Fruit fly (Drosophila melanogaster): Measurements from ENCODE around the gene Acsx4.

The Acsx4 gene

dm6 chr3R:19801752-19802151, 18.4 kb downstream of the Acsx4 start:
- TF ChIP-seq tj (GFP tag; optimal IDR thresholded peaks at IDR 0.05) (no peak), ovo (GFP tag; optimal IDR thresholded peaks at IDR 0.05) (no peak), cnc (optimal IDR thresholded peaks at IDR 0.05) (no peak), Crg-1 (GFP tag; optimal IDR thresholded peaks at IDR 0.05) (no peak), CG5204 (GFP tag; optimal IDR thresholded peaks at IDR 0.05) (no peak), CG7045 (GFP tag; optimal IDR thresholded peaks at IDR 0.05) (no peak), kay (GFP tag; ENCODE audit: borderline replicate concordance) (no peak), bab1 (GFP tag; optimal IDR thresholded peaks at IDR 0.05) (no peak), pad (GFP tag; optimal IDR thresholded peaks at IDR 0.05) (no peak), Clk (GFP tag; optimal IDR thresholded peaks at IDR 0.05) (no peak), Hr96 (GFP tag; optimal IDR thresholded peaks at IDR 0.05) (no peak), CG11617 (GFP tag; optimal IDR thresholded peaks at IDR 0.05) (no peak), Mnt (GFP tag; optimal IDR thresholded peaks at IDR 0.05) (no peak), CG14711 (tag; optimal IDR thresholded peaks at IDR 0.05) (no peak), CG12768 (GFP tag; optimal IDR thresholded peaks at IDR 0.05) (no peak), CG7101 (tag; optimal IDR thresholded peaks at IDR 0.05) (no peak), CG1620 (GFP tag; optimal IDR thresholded peaks at IDR 0.05) (no peak), cic (GFP tag; optimal IDR thresholded peaks at IDR 0.05) (no peak)

- TF ChIP-seq pad (GFP tag; optimal IDR thresholded peaks at IDR 0.05) (no peak), toe (GFP tag; optimal IDR thresholded peaks at IDR 0.05) (no peak), CG7045 (GFP tag; optimal IDR thresholded peaks at IDR 0.05) (no peak), CG33017 (tag; optimal IDR thresholded peaks at IDR 0.05) (no peak), ovo (GFP tag; optimal IDR thresholded peaks at IDR 0.05) (no peak), Mnt (GFP tag; optimal IDR thresholded peaks at IDR 0.05) (no peak), tj (GFP tag; optimal IDR thresholded peaks at IDR 0.05) (no peak), CG12768 (GFP tag; optimal IDR thresholded peaks at IDR 0.05) (no peak), CG1620 (GFP tag; optimal IDR thresholded peaks at IDR 0.05) (no peak), Hr96 (GFP tag; optimal IDR thresholded peaks at IDR 0.05) (no peak), Clk (GFP tag; optimal IDR thresholded peaks at IDR 0.05) (no peak), CG11617 (GFP tag; optimal IDR thresholded peaks at IDR 0.05) (no peak), Crg-1 (GFP tag; optimal IDR thresholded peaks at IDR 0.05) (no peak), cic (GFP tag; optimal IDR thresholded peaks at IDR 0.05) (no peak), kay (GFP tag; ENCODE audit: borderline replicate concordance) (no peak), bab1 (GFP tag; optimal IDR thresholded peaks at IDR 0.05) (no peak), cnc (optimal IDR thresholded peaks at IDR 0.05) (no peak), CG14711 (tag; optimal IDR thresholded peaks at IDR 0.05) (no peak)
These were observed 19.2 kb downstream of the Acsx4 start for dm6 chr3R:19802508-19802907.

DNA sequence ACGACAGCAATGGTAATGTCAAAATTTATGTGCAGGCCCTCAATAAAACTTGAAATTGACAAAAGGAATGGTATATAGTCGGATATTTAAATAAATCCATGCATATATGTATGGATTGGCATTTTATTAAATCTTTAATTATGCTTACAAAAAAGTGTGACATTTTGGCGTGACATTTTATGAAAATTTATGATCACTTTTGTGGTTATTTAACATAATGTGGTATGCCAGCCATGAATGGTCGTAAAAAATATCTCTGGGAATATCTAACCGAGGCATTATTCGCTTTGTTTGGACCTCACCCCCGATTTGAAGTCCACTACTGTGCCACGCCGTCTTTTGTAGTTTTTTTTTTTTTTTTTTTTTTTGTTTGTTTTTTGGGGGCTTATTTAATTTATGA, 20.2 kb downstream of the Acsx4 start:
- TF ChIP-seq CG7045 (GFP tag; optimal IDR thresholded peaks at IDR 0.05) (no peak), CG11617 (GFP tag; optimal IDR thresholded peaks at IDR 0.05) (no peak), cnc (optimal IDR thresholded peaks at IDR 0.05) (no peak), Crg-1 (GFP tag; optimal IDR thresholded peaks at IDR 0.05) (no peak), kay (GFP tag; ENCODE audit: borderline replicate concordance) (no peak)

- no peak for TF ChIP-seq cic (GFP tag; optimal IDR thresholded peaks at IDR 0.05)
- no peak for TF ChIP-seq CG11617 (GFP tag; optimal IDR thresholded peaks at IDR 0.05)
- TF ChIP-seq Mnt (GFP tag; optimal IDR thresholded peaks at IDR 0.05): no peak
- no peak for TF ChIP-seq tj (GFP tag; optimal IDR thresholded peaks at IDR 0.05)
- TF ChIP-seq CG7101 (tag; optimal IDR thresholded peaks at IDR 0.05): no peak
- TF ChIP-seq ovo (GFP tag; optimal IDR thresholded peaks at IDR 0.05): no peak
- no peak for TF ChIP-seq CG5204 (GFP tag; optimal IDR thresholded peaks at IDR 0.05)
- no peak for TF ChIP-seq bab1 (GFP tag; optimal IDR thresholded peaks at IDR 0.05)
- no peak for TF ChIP-seq Crg-1 (GFP tag; optimal IDR thresholded peaks at IDR 0.05)
- no peak for TF ChIP-seq CG7045 (GFP tag; optimal IDR thresholded peaks at IDR 0.05)
These were observed 21.6 kb downstream of the Acsx4 start for dm6 chr3R:19804905-19805304.

dm6 chr3R:19807148-19807547, 23.8 kb downstream of the Acsx4 start:
- TF ChIP-seq Hr96 (GFP tag; optimal IDR thresholded peaks at IDR 0.05) (no peak), CG1620 (GFP tag; optimal IDR thresholded peaks at IDR 0.05) (no peak)

DNA sequence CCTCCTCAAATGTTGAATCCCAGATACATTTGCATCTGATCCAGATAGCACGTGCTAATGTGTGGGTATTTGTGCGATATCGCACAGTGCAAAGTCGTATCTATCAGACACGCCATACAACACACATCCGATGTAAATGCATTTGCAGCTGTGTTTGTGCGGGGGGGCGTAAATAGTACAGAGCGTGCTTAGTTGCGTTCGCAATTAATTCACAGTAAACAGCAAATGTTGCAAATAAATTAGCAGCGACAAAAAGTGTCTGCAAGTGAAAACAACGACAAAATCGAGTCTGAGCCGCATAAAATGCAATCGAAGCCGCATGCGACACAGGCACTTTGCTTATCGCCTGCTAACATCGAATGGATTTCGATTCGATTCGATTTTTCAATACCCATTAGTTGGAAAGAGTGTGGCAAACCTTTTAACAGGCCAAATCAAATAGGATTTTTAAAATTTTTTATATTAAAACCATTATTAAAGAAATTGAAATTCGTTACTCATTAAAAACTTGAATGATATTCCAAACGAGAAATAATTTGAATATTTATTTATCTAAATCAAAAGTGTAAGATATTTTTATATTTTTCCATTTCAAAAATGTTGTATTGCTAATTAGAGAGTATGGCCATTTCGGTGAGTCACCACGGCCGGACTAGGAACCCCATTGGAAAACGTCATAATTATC, 24.6 kb downstream of the Acsx4 start:
- TF ChIP-seq pad (GFP tag; optimal IDR thresholded peaks at IDR 0.05): no peak
- peak; percentile 65 for TF ChIP-seq tj (GFP tag; optimal IDR thresholded peaks at IDR 0.05)

dm6 chr3R:19808430-19808756, 25.1 kb downstream of the Acsx4 start:
- TF ChIP-seq CG14711 (tag; optimal IDR thresholded peaks at IDR 0.05) (no peak), toe (GFP tag; optimal IDR thresholded peaks at IDR 0.05) (no peak), pad (GFP tag; optimal IDR thresholded peaks at IDR 0.05) (no peak), CG7101 (tag; optimal IDR thresholded peaks at IDR 0.05) (no peak), Hr96 (GFP tag; optimal IDR thresholded peaks at IDR 0.05) (no peak), cic (GFP tag; optimal IDR thresholded peaks at IDR 0.05) (peak; percentile 52)

dm6 chr3R:19811510-19811909, 28.2 kb downstream of the Acsx4 start:
- no peak for TF ChIP-seq CG7101 (tag; optimal IDR thresholded peaks at IDR 0.05)
- TF ChIP-seq Crg-1 (GFP tag; optimal IDR thresholded peaks at IDR 0.05): no peak
- TF ChIP-seq CG33017 (tag; optimal IDR thresholded peaks at IDR 0.05): no peak
- no peak for TF ChIP-seq tj (GFP tag; optimal IDR thresholded peaks at IDR 0.05)
- TF ChIP-seq Hr96 (GFP tag; optimal IDR thresholded peaks at IDR 0.05): no peak
- no peak for TF ChIP-seq bab1 (GFP tag; optimal IDR thresholded peaks at IDR 0.05)
- no peak for TF ChIP-seq ovo (GFP tag; optimal IDR thresholded peaks at IDR 0.05)
- TF ChIP-seq CG11617 (GFP tag; optimal IDR thresholded peaks at IDR 0.05): no peak
